Worm (Caenorhabditis elegans): Measurements from ENCODE around the gene W07A12.8.

Gene W07A12.8

ce11 chrII:9173471-9173870 lies 7.9 kb upstream of the W07A12.8 start:
- TF ChIP-seq ceh-18 (tag; optimal IDR thresholded peaks at IDR 0.05), result no peak
- no peak for TF ChIP-seq nhr-232 (tag; optimal IDR thresholded peaks at IDR 0.05)
- no peak for TF ChIP-seq hlh-30 (tag; optimal IDR thresholded peaks at IDR 0.05; ENCODE audit: insufficient read depth)
- no peak for TF ChIP-seq unc-86 (tag; optimal IDR thresholded peaks at IDR 0.05)
- no peak for TF ChIP-seq lin-11 (tag; optimal IDR thresholded peaks at IDR 0.05)
- TF ChIP-seq elt-4 (tag; optimal IDR thresholded peaks at IDR 0.05), result no peak
- no peak for TF ChIP-seq pha-2 (tag; optimal IDR thresholded peaks at IDR 0.05)
- no peak for TF ChIP-seq tbx-2 (tag; optimal IDR thresholded peaks at IDR 0.05)
- no peak for TF ChIP-seq fkh-10 (GFP tag; optimal IDR thresholded peaks at IDR 0.05)
- no peak for TF ChIP-seq ceh-30 (tag; optimal IDR thresholded peaks at IDR 0.05)
- TF ChIP-seq ceh-34 (tag; optimal IDR thresholded peaks at IDR 0.05), result no peak
- TF ChIP-seq dve-1 (tag; optimal IDR thresholded peaks at IDR 0.05), result no peak
- TF ChIP-seq hlh-6 (tag; optimal IDR thresholded peaks at IDR 0.05), result no peak
- no peak for TF ChIP-seq unc-42 (tag; optimal IDR thresholded peaks at IDR 0.05)
- no peak for TF ChIP-seq hlh-13 (GFP tag; optimal IDR thresholded peaks at IDR 0.05)
- TF ChIP-seq gmeb-2 (tag; optimal IDR thresholded peaks at IDR 0.05), result no peak
- TF ChIP-seq elt-2 (tag; optimal IDR thresholded peaks at IDR 0.05), result no peak
- no peak for TF ChIP-seq ceh-9 (tag; optimal IDR thresholded peaks at IDR 0.05)

DNA sequence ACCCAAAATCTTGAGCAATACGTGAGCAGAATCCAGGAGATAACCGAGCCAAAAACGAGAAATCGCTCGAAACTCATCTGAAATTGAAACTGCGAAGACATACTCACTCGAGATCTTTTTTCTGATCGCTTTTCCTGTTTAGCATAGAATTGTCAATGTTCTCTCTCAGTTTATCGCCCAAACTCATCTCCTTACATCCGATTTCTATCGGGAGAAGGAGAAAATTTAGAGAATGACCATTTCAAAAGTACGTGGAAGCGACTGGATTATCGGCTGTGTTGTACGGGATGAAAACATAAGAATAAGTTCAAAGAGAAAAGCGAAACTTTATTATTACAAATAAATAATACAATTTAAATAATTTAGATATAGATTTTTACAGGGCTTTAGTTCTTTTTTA lies 7.2 kb upstream of the W07A12.8 start, which contains the start of gene T23G7.2:
Gene T23G7.2, minus strand, starts transcription at position 101 of the 400 bp plus-strand sequence.
- TF ChIP-seq unc-86 (tag; optimal IDR thresholded peaks at IDR 0.05) (no peak), madf-2 (tag; optimal IDR thresholded peaks at IDR 0.05) (no peak), ceh-31 (tag; optimal IDR thresholded peaks at IDR 0.05) (no peak), ceh-45 (GFP tag; IDR thresholded peaks at IDR 0.05) (no peak), K02D7.2 (tag; optimal IDR thresholded peaks at IDR 0.05) (no peak), ceh-2 (tag; optimal IDR thresholded peaks at IDR 0.05) (no peak), zip-5 (tag; optimal IDR thresholded peaks at IDR 0.05) (no peak), hlh-13 (GFP tag; optimal IDR thresholded peaks at IDR 0.05) (no peak), Y22D7AL.16 (tag; optimal IDR thresholded peaks at IDR 0.05) (no peak), hlh-30 (tag; optimal IDR thresholded peaks at IDR 0.05; ENCODE audit: insufficient read depth) (no peak), hlh-15 (tag; optimal IDR thresholded peaks at IDR 0.05) (no peak)

DNA sequence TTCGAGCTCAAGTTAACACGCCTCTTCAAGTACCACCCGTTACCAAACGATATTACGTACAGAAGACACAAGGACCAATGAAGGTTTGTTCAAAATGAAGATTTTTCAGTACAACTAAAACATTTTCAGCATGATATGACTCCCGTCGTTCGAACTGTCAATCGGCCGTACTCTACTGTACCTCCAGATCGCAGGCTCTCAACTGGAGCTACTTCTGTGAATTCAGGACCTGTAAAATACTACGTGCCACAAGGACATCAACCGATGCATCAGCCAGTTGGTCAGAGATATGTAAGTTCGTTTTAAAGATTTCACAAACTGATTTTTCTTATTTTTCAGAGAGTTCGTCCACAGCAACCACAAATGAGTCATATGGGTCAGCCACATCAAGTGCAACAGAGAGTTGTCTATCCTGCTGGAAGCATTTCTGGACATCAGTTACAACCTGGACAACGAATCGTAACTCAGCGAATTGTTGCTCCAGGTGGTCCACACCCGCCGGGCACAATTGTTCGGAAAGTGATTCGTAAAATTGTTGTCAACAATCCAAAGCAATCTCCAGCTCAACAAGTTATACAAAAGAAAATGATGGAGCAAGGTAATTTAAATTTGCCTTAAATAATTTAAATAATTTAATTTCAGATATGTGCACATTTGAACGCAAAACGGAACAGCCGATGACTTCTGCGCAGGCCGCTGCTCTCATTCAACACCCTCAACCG lies 6.0 kb upstream of the W07A12.8 start:
- no peak for TF ChIP-seq madf-2 (tag; optimal IDR thresholded peaks at IDR 0.05)

ce11 chrII:9170851-9171250 lies 5.2 kb upstream of the W07A12.8 start:
- TF ChIP-seq hlh-8 (tag; optimal IDR thresholded peaks at IDR 0.05) (no peak), hlh-30 (tag; optimal IDR thresholded peaks at IDR 0.05; ENCODE audit: insufficient read depth) (no peak), K09A11.1 (tag; optimal IDR thresholded peaks at IDR 0.05; ENCODE audit: insufficient read depth) (no peak), unc-3 (GFP tag; conservative IDR thresholded peaks at IDR 0.05) (no peak), unc-3 (tag; optimal IDR thresholded peaks at IDR 0.05) (no peak), fax-1 (tag; optimal IDR thresholded peaks at IDR 0.05) (no peak), fkh-6 (tag; optimal IDR thresholded peaks at IDR 0.05) (no peak), zip-5 (tag; optimal IDR thresholded peaks at IDR 0.05) (no peak), ceh-14 (tag; optimal IDR thresholded peaks at IDR 0.05) (no peak), Y22D7AL.16 (tag; optimal IDR thresholded peaks at IDR 0.05) (no peak)

- no peak for TF ChIP-seq K02D7.2 (tag; optimal IDR thresholded peaks at IDR 0.05)
- TF ChIP-seq C38D4.7 (GFP tag; optimal IDR thresholded peaks at IDR 0.05), result no peak
- TF ChIP-seq ceh-45 (GFP tag; IDR thresholded peaks at IDR 0.05), result no peak
- TF ChIP-seq ceh-6 (GFP tag; optimal IDR thresholded peaks at IDR 0.05), result no peak
- TF ChIP-seq fkh-10 (GFP tag; optimal IDR thresholded peaks at IDR 0.05), result no peak
- no peak for TF ChIP-seq hlh-8 (tag; optimal IDR thresholded peaks at IDR 0.05)
- no peak for TF ChIP-seq ceh-30 (tag; optimal IDR thresholded peaks at IDR 0.05)
- no peak for TF ChIP-seq zip-5 (tag; optimal IDR thresholded peaks at IDR 0.05)
- TF ChIP-seq pros-1 (tag; optimal IDR thresholded peaks at IDR 0.05), result no peak
- no peak for TF ChIP-seq hlh-30 (tag; optimal IDR thresholded peaks at IDR 0.05; ENCODE audit: insufficient read depth)
Measured at ce11 chrII:9170048-9170447, 4.4 kb upstream of the W07A12.8 start.

Data from whole organism, late embryonic.